Worm (Caenorhabditis elegans): ENCODE data around the gene myo-3.

- TF ChIP-seq nhr-28 (tag; optimal IDR thresholded peaks at IDR 0.05) = no peak
- TF ChIP-seq nhr-237 (tag; optimal IDR thresholded peaks at IDR 0.05) = no peak
- no peak for TF ChIP-seq flh-1 (GFP tag; optimal IDR thresholded peaks at IDR 0.05)
- no peak for TF ChIP-seq ham-2 (GFP tag; optimal IDR thresholded peaks at IDR 0.05)
- TF ChIP-seq ceh-43 (GFP tag; optimal IDR thresholded peaks at IDR 0.05) = no peak
These were observed 37.4 kb upstream of the myo-3 start, which contains the start of the genes tsfm-1 and capg-2 for ce11 chrV:12271495-12271894.
